Worm (Caenorhabditis elegans): ENCODE measurements around the gene F52G3.8.

ce11 chrX:16952859-16953258 is at the start of gene F52G3.8:
- TF ChIP-seq ama-1 (optimal IDR thresholded peaks at IDR 0.05) (no peak), scrt-1 (GFP tag; IDR thresholded peaks at IDR 0.05) (no peak), tbx-11 (GFP tag; IDR thresholded peaks at IDR 0.05) (no peak), B0310.2 (tag; optimal IDR thresholded peaks at IDR 0.05) (no peak), aly-1 (tag; optimal IDR thresholded peaks at IDR 0.05) (no peak), hmbx-1 (tag; optimal IDR thresholded peaks at IDR 0.05) (no peak), ceh-36 (tag; optimal IDR thresholded peaks at IDR 0.05) (no peak), ceh-13 (GFP tag; optimal IDR thresholded peaks at IDR 0.05) (no peak), F13C5.2 (tag; optimal IDR thresholded peaks at IDR 0.05) (no peak), flt-1 (GFP tag; IDR thresholded peaks at IDR 0.05) (no peak), tbx-37 (GFP tag; conservative IDR thresholded peaks at IDR 0.05) (no peak), sea-1 (GFP tag; conservative IDR thresholded peaks at IDR 0.05) (no peak), ets-7 (tag; optimal IDR thresholded peaks at IDR 0.05) (no peak)
